Fruit fly (Drosophila melanogaster) whole organism, embryonic: Measurements from ENCODE around the gene Polr3H.

ENCODE experiments used
- Atf3 ChIP-seq: fragments of 200-800 bp; sonication (Bioruptor generic); optimal IDR thresholded peaks from 3 replicates; lab custom pipeline; 2016; ENCODE audit warnings: missing biosample characterization, missing genetic modification characterization
- C15 ChIP-seq: fragments of 200-800 bp; sonication (Bioruptor generic); IDR thresholded peaks from 3 replicates; pipeline ENCODE4 v1.3.6; 2022; ENCODE audit warnings: missing biosample characterization, missing genetic modification characterization
- CG1024 ChIP-seq: fragments of 200-800 bp; sonication (Bioruptor generic); IDR thresholded peaks from 2 replicates; pipeline ENCODE4 v1.3.6; 2022; ENCODE audit warnings: missing biosample characterization, missing genetic modification characterization
- CG10959 ChIP-seq: fragments of 200-800 bp; sonication (Bioruptor generic); IDR thresholded peaks from 2 replicates; pipeline ENCODE4 v1.3.6; 2022; ENCODE audit warnings: missing biosample characterization, missing genetic modification characterization
- CG11093 ChIP-seq: fragments of 200-800 bp; sonication (Bioruptor generic); IDR thresholded peaks from 3 replicates; pipeline ENCODE4 v1.3.6; 2022; ENCODE audit warnings: missing biosample characterization, missing genetic modification characterization
- CG12769 ChIP-seq: fragments of 200-800 bp; sonication (Bioruptor generic); optimal IDR thresholded peaks from 2 replicates; lab custom pipeline; 2019; ENCODE audit warnings: missing biosample characterization, mild to moderate bottlenecking, missing genetic modification characterization, moderate library complexity
- CG1603 ChIP-seq: fragments of 200-800 bp; sonication (Bioruptor generic); optimal IDR thresholded peaks from 2 replicates; lab custom pipeline; 2019; ENCODE audit warnings: missing biosample characterization, mild to moderate bottlenecking, missing genetic modification characterization, moderate library complexity
- CG17186 ChIP-seq: fragments of 200-800 bp; sonication (Bioruptor generic); optimal IDR thresholded peaks from 3 replicates; lab custom pipeline; 2017; ENCODE audit warnings: missing biosample characterization, missing genetic modification reagents, missing genetic modification characterization
- CG17328 ChIP-seq: fragments of 200-800 bp; sonication (Bioruptor generic); IDR thresholded peaks from 2 replicates; pipeline ENCODE4 v1.3.6; 2022; ENCODE audit warnings: missing biosample characterization, missing genetic modification characterization
- CG17568 ChIP-seq: fragments of 200-800 bp; sonication (Bioruptor generic); optimal IDR thresholded peaks from 2 replicates; lab custom pipeline; 2018; ENCODE audit warnings: missing biosample characterization, mild to moderate bottlenecking, missing genetic modification characterization, moderate library complexity
- CG17829 ChIP-seq: fragments of 200-800 bp; optimal IDR thresholded peaks from 2 replicates; lab custom pipeline; 2019; ENCODE audit warnings: missing biosample characterization, mild to moderate bottlenecking, missing genetic modification characterization, moderate library complexity
- CG18599 ChIP-seq: fragments of 200-800 bp; sonication (Bioruptor generic); optimal IDR thresholded peaks from 3 replicates; lab custom pipeline; 2017; ENCODE audit warnings: missing biosample characterization, missing genetic modification characterization, mild to moderate bottlenecking, moderate library complexity, missing genetic modification reagents
- CG3065 ChIP-seq: fragments of 200-800 bp; sonication (Bioruptor generic); optimal IDR thresholded peaks from 2 replicates; lab custom pipeline; 2016; ENCODE audit warnings: missing biosample characterization, missing genetic modification characterization
- CG31224 ChIP-seq: fragments of 200-800 bp; sonication (Bioruptor generic); IDR thresholded peaks from 2 replicates; pipeline ENCODE4 v1.3.6; 2022; ENCODE audit warnings: missing biosample characterization, missing genetic modification characterization
- CG3163 ChIP-seq: fragments of 200-800 bp; sonication (Bioruptor generic); optimal IDR thresholded peaks from 3 replicates; lab custom pipeline; 2016; ENCODE audit warnings: missing biosample characterization, missing genetic modification characterization
- CG34376 ChIP-seq: fragments of 200-800 bp; sonication (Bioruptor generic); optimal IDR thresholded peaks from 2 replicates; lab custom pipeline; 2018; ENCODE audit warnings: missing biosample characterization, mild to moderate bottlenecking, missing genetic modification characterization
- CG4360 ChIP-seq: fragments of 200-800 bp; sonication (Bioruptor generic); IDR thresholded peaks from 2 replicates; pipeline ENCODE4 v1.3.6; 2022; ENCODE audit warnings: missing biosample characterization, missing genetic modification characterization
- CG4730 ChIP-seq: fragments of 200-800 bp; sonication (Bioruptor generic); IDR thresholded peaks from 2 replicates; pipeline ENCODE4 v1.3.6; 2022; ENCODE audit warnings: missing biosample characterization, missing genetic modification characterization
- CG6272 ChIP-seq: fragments of 200-800 bp; sonication (Bioruptor generic); IDR thresholded peaks from 2 replicates; pipeline ENCODE4 v1.3.6; 2022; ENCODE audit warnings: missing biosample characterization, missing genetic modification characterization
- CG7357 ChIP-seq: fragments of 200-800 bp; sonication (Bioruptor generic); IDR thresholded peaks from 3 replicates; pipeline ENCODE4 v1.3.6; 2022; ENCODE audit warnings: missing biosample characterization, missing genetic modification characterization
- CG9876 ChIP-seq: fragments of 200-800 bp; sonication (Bioruptor generic); optimal IDR thresholded peaks from 2 replicates; lab custom pipeline; 2016; ENCODE audit warnings: missing biosample characterization, missing genetic modification characterization
- D19B ChIP-seq: fragments of 200-800 bp; sonication (Bioruptor generic); optimal IDR thresholded peaks from 2 replicates; lab custom pipeline; 2017; ENCODE audit warnings: missing biosample characterization, mild to moderate bottlenecking, missing genetic modification characterization
- Dref ChIP-seq: fragments of 200-800 bp; sonication (Bioruptor generic); IDR thresholded peaks from 2 replicates; pipeline ENCODE4 v1.3.6; 2022; ENCODE audit warnings: missing biosample characterization, missing genetic modification characterization
- Hand ChIP-seq: fragments of 200-800 bp; sonication (Bioruptor generic); optimal IDR thresholded peaks from 2 replicates; lab custom pipeline; 2017; ENCODE audit warnings: mild to moderate bottlenecking, missing biosample characterization, missing genetic modification reagents, missing genetic modification characterization
- Myb ChIP-seq: fragments of 200-800 bp; sonication (Bioruptor generic); optimal IDR thresholded peaks from 2 replicates; lab custom pipeline; 2016; ENCODE audit warnings: missing biosample characterization, missing genetic modification characterization
- Ravus ChIP-seq: fragments of 200-800 bp; sonication (Bioruptor generic); IDR thresholded peaks from 2 replicates; pipeline ENCODE4 v1.3.6; 2022; ENCODE audit warnings: missing biosample characterization, missing genetic modification characterization
- Spps ChIP-seq: fragments of 200-800 bp; sonication (Bioruptor generic); optimal IDR thresholded peaks from 2 replicates; lab custom pipeline; 2018; ENCODE audit warnings: missing biosample characterization, mild to moderate bottlenecking, missing genetic modification characterization
- Taf1 ChIP-seq: fragments of 200-800 bp; sonication (Bioruptor generic); IDR thresholded peaks from 2 replicates; pipeline ENCODE4 v1.3.6; 2022; ENCODE audit warnings: missing biosample characterization, missing genetic modification characterization
- amos ChIP-seq: fragments of 200-800 bp; sonication (Bioruptor generic); IDR thresholded peaks from 2 replicates; pipeline ENCODE4 v1.3.6; 2022; ENCODE audit warnings: missing biosample characterization, missing genetic modification characterization; ENCODE audit not compliant: partially characterized antibody
- aop ChIP-seq: fragments of 200-800 bp; sonication (Bioruptor generic); IDR thresholded peaks from 2 replicates; pipeline ENCODE4 v1.3.6; 2022; ENCODE audit warnings: missing biosample characterization, missing genetic modification characterization
- ato ChIP-seq: fragments of 200-800 bp; sonication (Bioruptor generic); IDR thresholded peaks from 2 replicates; pipeline ENCODE4 v1.3.6; 2022; ENCODE audit warnings: missing biosample characterization, missing genetic modification characterization; ENCODE audit not compliant: partially characterized antibody
- bab2 ChIP-seq: fragments of 200-800 bp; sonication (Bioruptor generic); optimal IDR thresholded peaks from 2 replicates; lab custom pipeline; 2016; ENCODE audit warnings: missing biosample characterization, missing genetic modification characterization
- btn ChIP-seq: fragments of 200-800 bp; sonication (Bioruptor generic); optimal IDR thresholded peaks from 2 replicates; lab custom pipeline; 2016; ENCODE audit warnings: missing biosample characterization, missing genetic modification characterization
- crc ChIP-seq: fragments of 200-800 bp; sonication (Bioruptor generic); optimal IDR thresholded peaks from 2 replicates; lab custom pipeline; 2016; ENCODE audit warnings: missing biosample characterization, missing genetic modification characterization
- crol ChIP-seq: fragments of 200-800 bp; sonication (Bioruptor generic); IDR thresholded peaks from 2 replicates; pipeline ENCODE4 v1.3.6; 2022; ENCODE audit warnings: missing biosample characterization, missing genetic modification characterization
- dati ChIP-seq: fragments of 200-800 bp; sonication (Bioruptor generic); IDR thresholded peaks from 2 replicates; pipeline ENCODE4 v1.3.6; 2022; ENCODE audit warnings: missing biosample characterization, missing genetic modification characterization
- dm ChIP-seq: fragments of 200-800 bp; sonication (Bioruptor generic); optimal IDR thresholded peaks from 3 replicates; lab custom pipeline; 2016; ENCODE audit warnings: missing biosample characterization, missing genetic modification characterization
- dysf ChIP-seq: fragments of 200-800 bp; sonication (Bioruptor generic); IDR thresholded peaks from 3 replicates; pipeline ENCODE4 v1.3.6; 2022; ENCODE audit warnings: missing biosample characterization, missing genetic modification characterization
- ken ChIP-seq: fragments of 200-800 bp; sonication (Bioruptor generic); IDR thresholded peaks from 3 replicates; pipeline ENCODE4 v1.3.6; 2022; ENCODE audit warnings: missing biosample characterization, missing genetic modification characterization
- kni ChIP-seq: fragments of 200-800 bp; sonication (Bioruptor generic); optimal IDR thresholded peaks from 3 replicates; lab custom pipeline; 2017; ENCODE audit warnings: mild to moderate bottlenecking, missing biosample characterization, missing genetic modification reagents, missing genetic modification characterization
- knrl ChIP-seq: fragments of 200-800 bp; sonication (Bioruptor generic); IDR thresholded peaks from 3 replicates; pipeline ENCODE4 v1.3.6; 2022; ENCODE audit warnings: missing biosample characterization, missing genetic modification characterization; ENCODE audit not compliant: partially characterized antibody
- mam ChIP-seq: fragments of 200-800 bp; sonication (Bioruptor generic); optimal IDR thresholded peaks from 3 replicates; lab custom pipeline; 2016; ENCODE audit warnings: missing biosample characterization, missing genetic modification characterization
- nerfin-2 ChIP-seq: fragments of 200-800 bp; sonication (Bioruptor generic); IDR thresholded peaks from 2 replicates; pipeline ENCODE4 v1.3.6; 2022; ENCODE audit warnings: missing biosample characterization, missing genetic modification characterization; ENCODE audit not compliant: partially characterized antibody
- oc ChIP-seq: fragments of 200-800 bp; sonication (Bioruptor generic); optimal IDR thresholded peaks from 2 replicates; lab custom pipeline; 2018; ENCODE audit warnings: missing biosample characterization, mild to moderate bottlenecking, missing genetic modification characterization, moderate library complexity
- org-1 ChIP-seq: fragments of 200-800 bp; sonication (Bioruptor generic); optimal IDR thresholded peaks from 2 replicates; lab custom pipeline; 2017; ENCODE audit warnings: missing biosample characterization, missing genetic modification characterization
- pros ChIP-seq: fragments of 200-800 bp; sonication (Bioruptor generic); optimal IDR thresholded peaks from 3 replicates; lab custom pipeline; 2019; ENCODE audit warnings: missing biosample characterization, mild to moderate bottlenecking, missing genetic modification characterization, moderate library complexity
- ro ChIP-seq: fragments of 200-800 bp; sonication (Bioruptor generic); IDR thresholded peaks from 2 replicates; pipeline ENCODE4 v1.3.6; 2022; ENCODE audit warnings: missing biosample characterization, missing genetic modification characterization
- unc-4 ChIP-seq: fragments of 200-800 bp; sonication (Bioruptor generic); IDR thresholded peaks from 2 replicates; pipeline ENCODE4 v1.3.6; 2022; ENCODE audit warnings: missing biosample characterization, missing genetic modification characterization; ENCODE audit not compliant: partially characterized antibody
- z ChIP-seq: fragments of 200-800 bp; sonication (Bioruptor generic); IDR thresholded peaks from 3 replicates; pipeline ENCODE4 v1.3.6; 2022; ENCODE audit warnings: missing biosample characterization, missing genetic modification characterization

Gene Polr3H

dm6 chr3L:11696294-11697116 lies 47.9 kb downstream of the Polr3H start, which contains the start of gene Dph1 (continued):
- TF ChIP-seq z (GFP tag; lab: Robert Waterston, UW): no peak
- peak; percentile 74 for TF ChIP-seq Myb (GFP tag; lab: Kevin White, UChicago)
- TF ChIP-seq bab2 (GFP tag; lab: Kevin White, UChicago): peak; percentile 93
- TF ChIP-seq kni (GFP tag; lab: Kevin White, UChicago): peak; percentile 54
- TF ChIP-seq crc (GFP tag; lab: Kevin White, UChicago): peak; percentile 90
- no peak for TF ChIP-seq ato (GFP tag; lab: Robert Waterston, UW)
- TF ChIP-seq CG17186 (GFP tag; lab: Kevin White, UChicago): peak; percentile 1
- peak; percentile 86 for TF ChIP-seq org-1 (GFP tag; lab: Kevin White, UChicago)
- TF ChIP-seq Atf3 (GFP tag; lab: Kevin White, UChicago): peak; percentile 66
- TF ChIP-seq CG17568: peak; percentile 68
- no peak; the same call in 1 of the 2 replicates for TF ChIP-seq unc-4
- TF ChIP-seq Spps (tag; lab: Kevin White, UChicago): peak; percentile 28
- peak; percentile 5 for TF ChIP-seq CG9876
- peak; percentile 57; the same call in 1 of the 2 replicates for TF ChIP-seq dati
- TF ChIP-seq CG4360 (GFP tag; lab: Robert Waterston, UW): peak; percentile 61
- peak; percentile 70; the same call in 1 of the 2 replicates for TF ChIP-seq amos
- peak; percentile 81; the same call in 2 of the 3 replicates for TF ChIP-seq C15
- TF ChIP-seq oc: peak; percentile 91
- TF ChIP-seq pros: no peak
- peak; percentile 53; the same call in 1 of the 2 replicates for TF ChIP-seq aop (GFP tag; lab: Robert Waterston, UW)
- peak; percentile 75 for TF ChIP-seq CG6272
- TF ChIP-seq CG17328 (GFP tag; lab: Robert Waterston, UW): peak; percentile 91
- TF ChIP-seq btn (GFP tag; lab: Kevin White, UChicago): peak; percentile 88
- TF ChIP-seq CG3065 (GFP tag; lab: Kevin White, UChicago): peak; percentile 30
- peak; percentile 87 for TF ChIP-seq CG18599 (GFP tag; lab: Kevin White, UChicago)
- TF ChIP-seq CG34376 (GFP tag; lab: Kevin White, UChicago): peak; percentile 77
- peak; percentile 72 for TF ChIP-seq CG4730 (GFP tag; lab: Robert Waterston, UW)
- TF ChIP-seq CG12769 (tag; lab: Kevin White, UChicago): peak; percentile 90
- TF ChIP-seq mam (GFP tag; lab: Kevin White, UChicago): peak; percentile 80
- peak; percentile 76; the same call in 1 of the 3 replicates for TF ChIP-seq CG7357 (GFP tag; lab: Robert Waterston, UW)
- peak; percentile 44; the same call in 1 of the 3 replicates for TF ChIP-seq knrl
- TF ChIP-seq D19B (GFP tag; lab: Kevin White, UChicago): peak; percentile 65
- peak; percentile 82 for TF ChIP-seq CG17829
- peak; percentile 89 for TF ChIP-seq ken (GFP tag; lab: Robert Waterston, UW)
- TF ChIP-seq dm (GFP tag; lab: Kevin White, UChicago): peak; percentile 88
- no peak for TF ChIP-seq Dref (GFP tag; lab: Robert Waterston, UW)
- TF ChIP-seq Taf1: peak; percentile 68
- TF ChIP-seq Hand (GFP tag; lab: Kevin White, UChicago): peak; percentile 59
- 0 out of 2 replicates have a peak, but pooled peaks have one; percentile 20 for TF ChIP-seq ro
- no peak for TF ChIP-seq nerfin-2 (GFP tag; lab: Robert Waterston, UW)
- peak; percentile 66 for TF ChIP-seq CG10959 (GFP tag; lab: Robert Waterston, UW)
- peak; percentile 14; the same call in 1 of the 2 replicates for TF ChIP-seq Ravus (GFP tag; lab: Robert Waterston, UW)
- TF ChIP-seq CG31224 (GFP tag; lab: Robert Waterston, UW): peak; percentile 82; the same call in 1 of the 2 replicates
- peak; percentile 93 for TF ChIP-seq CG1603 (tag; lab: Kevin White, UChicago)
- peak; percentile 74 for TF ChIP-seq CG1024
- peak; percentile 88 for TF ChIP-seq dysf (GFP tag; lab: Robert Waterston, UW)
- TF ChIP-seq CG3163 (GFP tag; lab: Kevin White, UChicago): peak; percentile 52
- TF ChIP-seq crol: no peak
- no peak; the same call in 2 of the 3 replicates for TF ChIP-seq CG11093 (GFP tag; lab: Robert Waterston, UW)
